Worm (Caenorhabditis elegans): ENCODE measurements around the gene kin-21.

DNA sequence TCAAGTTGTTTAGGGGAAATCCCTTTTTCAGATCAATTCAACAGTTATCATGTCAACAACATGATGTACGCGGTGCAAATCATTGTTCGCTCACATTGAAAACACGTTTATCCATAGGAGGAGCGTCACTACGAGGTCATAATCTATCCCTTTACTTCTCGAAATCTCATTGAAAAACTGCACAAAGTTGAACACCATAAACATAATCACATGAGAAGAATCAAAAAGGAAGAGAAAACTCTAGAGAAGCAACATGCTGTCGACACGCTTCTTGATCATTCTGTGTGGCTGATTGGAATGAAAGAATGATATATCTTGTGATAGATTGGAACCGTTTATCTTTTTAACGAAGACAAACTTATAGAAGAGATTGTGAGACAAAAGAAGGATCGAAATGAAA, 35.2 kb downstream of the kin-21 start:
- TF ChIP-seq ama-1 (optimal IDR thresholded peaks at IDR 0.05) (no peak), nhr-77 (tag; optimal IDR thresholded peaks at IDR 0.05) (no peak), nhr-12 (tag; optimal IDR thresholded peaks at IDR 0.05) (no peak), ztf-11 (tag; optimal IDR thresholded peaks at IDR 0.05) (no peak), elt-3 (tag; optimal IDR thresholded peaks at IDR 0.05) (peak in 5 of 6 experiments; percentile 56 to 98 (median 67)), nhr-237 (tag; optimal IDR thresholded peaks at IDR 0.05) (no peak), ceh-82 (tag; optimal IDR thresholded peaks at IDR 0.05) (no peak)

Data from whole organism, L1 larva.